Worm (Caenorhabditis elegans) whole organism, L4 larva: Measurements from ENCODE around the gene C06H2.2.

Experiments used
- D1046.2 ChIP-seq: fragments of 200-800 bp; sonication (Bioruptor generic); IDR thresholded peaks from 2 replicates; pipeline ENCODE4 v1.3.6; 2022; ENCODE audit warnings: missing genetic modification characterization, missing compliant biosample characterization
- F26F4.8 ChIP-seq: fragments of 200-800 bp; sonication (Bioruptor generic); conservative IDR thresholded peaks from 2 replicates; pipeline ENCODE4 v1.3.6; 2022; ENCODE audit warnings: missing genetic modification characterization, missing compliant biosample characterization
- F44E2.7 ChIP-seq: fragments of 200-800 bp; sonication (Bioruptor generic); IDR thresholded peaks from 2 replicates; pipeline ENCODE4 v2.1.2; 2022; ENCODE audit warnings: missing genetic modification characterization, missing compliant biosample characterization
- R02D3.7 ChIP-seq: fragments of 150-350 bp; sonication (generic microtip); optimal IDR thresholded peaks from 3 replicates; lab custom pipeline; 2014; ENCODE audit warnings: missing biosample characterization, missing genetic modification characterization
- T26A8.4 ChIP-seq: fragments of 200-800 bp; sonication (Bioruptor generic); IDR thresholded peaks from 2 replicates; pipeline ENCODE4 v1.3.6; 2022; ENCODE audit warnings: missing genetic modification characterization, missing compliant biosample characterization
- Y48G9A.11 ChIP-seq: fragments of 200-800 bp; sonication (Bioruptor generic); IDR thresholded peaks from 2 replicates; pipeline ENCODE4 v1.3.6; 2022; ENCODE audit warnings: missing genetic modification reagents, missing genetic modification characterization, missing compliant biosample characterization
- Y5F2A.4 ChIP-seq: fragments of 200-800 bp; sonication (Bioruptor generic); optimal IDR thresholded peaks from 2 replicates; lab custom pipeline; 2018; ENCODE audit warnings: mild to moderate bottlenecking, missing genetic modification characterization, missing compliant biosample characterization
- ceh-28 ChIP-seq: fragments of 150-350 bp; optimal IDR thresholded peaks from 2 replicates; lab custom pipeline; 2014; ENCODE audit warnings: missing biosample characterization, missing genetic modification reagents, missing genetic modification characterization
- ceh-32 ChIP-seq: sonication (generic microtip); optimal IDR thresholded peaks from 2 replicates; lab custom pipeline; 2016; ENCODE audit warnings: mild to moderate bottlenecking, missing genetic modification characterization, missing compliant biosample characterization; ENCODE audit not compliant: poor library complexity
- ces-1 ChIP-seq: fragments of 150-350 bp; sonication (generic microtip); optimal IDR thresholded peaks from 4 replicates; lab custom pipeline; 2014; ENCODE audit warnings: missing biosample characterization, missing genetic modification reagents, missing genetic modification characterization
- cey-2 ChIP-seq: sonication (generic microtip); optimal IDR thresholded peaks from 3 replicates; lab custom pipeline; 2017; ENCODE audit warnings: missing genetic modification characterization, mild to moderate bottlenecking, missing compliant biosample characterization, antibody characterized with exemption, borderline replicate concordance; ENCODE audit not compliant: insufficient read depth
- ctbp-1 ChIP-seq: fragments of 200-800 bp; sonication (Bioruptor generic); IDR thresholded peaks from 2 replicates; pipeline ENCODE4 v1.3.6; 2022; ENCODE audit warnings: missing genetic modification reagents, missing genetic modification characterization, missing compliant biosample characterization
- daf-12 ChIP-seq: fragments of 150-350 bp; optimal IDR thresholded peaks from 2 replicates; lab custom pipeline; 2014; ENCODE audit warnings: missing biosample characterization, missing genetic modification reagents, missing genetic modification characterization
- daf-16 ChIP-seq, 3 experiments: sonication (generic microtip); optimal IDR thresholded peaks; 2 replicates each; lab custom pipeline; 2016 to 2017; ENCODE audit warnings: missing genetic modification characterization in 3 of 3, missing genetic modification reagents in 3 of 3, mild to moderate bottlenecking in 2 of 3, missing compliant biosample characterization in 2 of 3, missing biosample characterization in 1 of 3, moderate library complexity in 1 of 3
- dmd-8 ChIP-seq: fragments of 200-800 bp; sonication (Bioruptor generic); IDR thresholded peaks from 2 replicates; pipeline ENCODE4 v1.3.6; 2022; ENCODE audit warnings: missing genetic modification characterization, missing compliant biosample characterization
- duxl-1 ChIP-seq: sonication (generic microtip); optimal IDR thresholded peaks from 2 replicates; lab custom pipeline; 2016; ENCODE audit warnings: mild to moderate bottlenecking, missing genetic modification characterization, moderate library complexity, missing compliant biosample characterization; ENCODE audit not compliant: poor library complexity
- dve-1 ChIP-seq: sonication (generic microtip); optimal IDR thresholded peaks from 2 replicates; lab custom pipeline; 2017; ENCODE audit warnings: antibody characterized with exemption, mild to moderate bottlenecking, missing genetic modification characterization, missing compliant biosample characterization; ENCODE audit not compliant: insufficient read depth
- fkh-10 ChIP-seq: fragments of 150-350 bp; optimal IDR thresholded peaks from 2 replicates; lab custom pipeline; 2014; ENCODE audit warnings: missing biosample characterization, missing genetic modification reagents, missing genetic modification characterization
- gei-8 ChIP-seq: fragments of 200-800 bp; sonication (Bioruptor generic); optimal IDR thresholded peaks from 2 replicates; lab custom pipeline; 2018; ENCODE audit warnings: mild to moderate bottlenecking, missing genetic modification characterization, missing compliant biosample characterization
- hif-1 ChIP-seq, 2 experiments: sonication (generic microtip); optimal IDR thresholded peaks; 2 replicates each; lab custom pipeline; 2016 to 2017; ENCODE audit warnings: missing compliant biosample characterization in 2 of 2, missing genetic modification characterization in 2 of 2, missing genetic modification reagents in 2 of 2, missing genotype in 2 of 2, mild to moderate bottlenecking in 1 of 2
- hlh-30 ChIP-seq: sonication (generic microtip); optimal IDR thresholded peaks from 2 replicates; lab custom pipeline; 2017; ENCODE audit warnings: antibody characterized with exemption, mild to moderate bottlenecking, missing genetic modification characterization, missing compliant biosample characterization; ENCODE audit not compliant: insufficient read depth
- lin-1 ChIP-seq: fragments of 200-800 bp; sonication (Bioruptor generic); IDR thresholded peaks from 2 replicates; pipeline ENCODE4 v1.3.6; 2022; ENCODE audit warnings: missing genetic modification reagents, missing genetic modification characterization, missing compliant biosample characterization
- lin-15B ChIP-seq: fragments of 150-350 bp; sonication (generic microtip); optimal IDR thresholded peaks from 3 replicates; lab custom pipeline; 2014; ENCODE audit warnings: missing biosample characterization, missing genetic modification characterization
- madf-5 ChIP-seq, 2 experiments: fragments of 200-800 bp; sonication (Bioruptor generic); IDR thresholded peaks; 2 replicates each; pipeline ENCODE4 v1.3.6; 2022; ENCODE audit warnings: missing compliant biosample characterization in 2 of 2, missing genetic modification characterization in 2 of 2
- mdt-29 ChIP-seq: fragments of 200-800 bp; sonication (Bioruptor generic); IDR thresholded peaks from 2 replicates; pipeline ENCODE4 v1.3.6; 2022; ENCODE audit warnings: missing genetic modification reagents, missing genetic modification characterization, missing compliant biosample characterization
- mxl-3 ChIP-seq: fragments of 200-800 bp; sonication (Bioruptor generic); optimal IDR thresholded peaks from 2 replicates; lab custom pipeline; 2018; ENCODE audit warnings: mild to moderate bottlenecking, missing genetic modification characterization, missing compliant biosample characterization
- nhr-111 ChIP-seq: fragments of 200-800 bp; sonication (Bioruptor generic); optimal IDR thresholded peaks from 2 replicates; lab custom pipeline; 2018; ENCODE audit warnings: mild to moderate bottlenecking, missing genetic modification characterization, missing compliant biosample characterization
- nhr-25 ChIP-seq: sonication (generic microtip); optimal IDR thresholded peaks from 2 replicates; lab custom pipeline; 2017; ENCODE audit warnings: missing genetic modification characterization, mild to moderate bottlenecking, missing compliant biosample characterization, antibody characterized with exemption, moderate library complexity, borderline replicate concordance; ENCODE audit not compliant: insufficient read depth
- nhr-41 ChIP-seq: fragments of 200-800 bp; sonication (Bioruptor generic); IDR thresholded peaks from 2 replicates; pipeline ENCODE4 v1.3.6; 2022; ENCODE audit warnings: missing genetic modification reagents, missing genetic modification characterization, missing compliant biosample characterization
- nhr-42 ChIP-seq: fragments of 200-800 bp; sonication (Bioruptor generic); IDR thresholded peaks from 2 replicates; pipeline ENCODE4 v1.3.6; 2022; ENCODE audit warnings: missing genetic modification characterization, missing compliant biosample characterization
- nhr-6 ChIP-seq: fragments of 150-350 bp; optimal IDR thresholded peaks from 2 replicates; lab custom pipeline; 2014; ENCODE audit warnings: missing biosample characterization, missing genetic modification characterization
- pha-4 ChIP-seq, 2 experiments: fragments of 150-350 bp in 1 of 2; fragments of 200-800 bp in 1 of 2; sonication (Bioruptor generic) in 1 of 2; IDR thresholded peaks in 1 of 2; optimal IDR thresholded peaks in 1 of 2; 2 replicates each; pipeline versions ENCODE4 v1.3.6 to Lab custom; 2014 to 2022; ENCODE audit warnings: missing genetic modification characterization in 2 of 2, missing genetic modification reagents in 2 of 2, missing biosample characterization in 1 of 2, missing compliant biosample characterization in 1 of 2
- rbr-2 ChIP-seq: sonication (generic microtip); optimal IDR thresholded peaks from 2 replicates; lab custom pipeline; 2016; ENCODE audit warnings: missing genotype, missing genetic modification characterization, missing compliant biosample characterization
- saeg-2 ChIP-seq: fragments of 200-800 bp; sonication (Bioruptor generic); IDR thresholded peaks from 2 replicates; pipeline ENCODE4 v1.3.6; 2022; ENCODE audit warnings: missing genetic modification reagents, missing genetic modification characterization, missing compliant biosample characterization
- skn-1 ChIP-seq: fragments of 150-350 bp; optimal IDR thresholded peaks from 2 replicates; lab custom pipeline; 2014; ENCODE audit warnings: missing biosample characterization, missing genetic modification characterization
- unc-130 ChIP-seq: sonication (generic microtip); optimal IDR thresholded peaks from 2 replicates; lab custom pipeline; 2016; ENCODE audit warnings: missing genetic modification reagents, missing genetic modification characterization, missing compliant biosample characterization
- unc-39 ChIP-seq: sonication (generic microtip); optimal IDR thresholded peaks from 2 replicates; lab custom pipeline; 2017; ENCODE audit warnings: missing biosample characterization, missing genetic modification characterization
- unc-62 ChIP-seq, 3 experiments: fragments of 150-350 bp in 1 of 3; sonication (generic microtip); optimal IDR thresholded peaks in 2 of 3; peaks in 1 of 3; 1 replicate in 1 of 3; 2 replicates in 2 of 3; lab custom pipeline; 2014 to 2017; ENCODE audit warnings: missing biosample characterization in 3 of 3, missing genetic modification characterization in 3 of 3, missing genetic modification reagents in 3 of 3, missing genotype in 1 of 3
- zfp-2 ChIP-seq: sonication (generic microtip); optimal IDR thresholded peaks from 2 replicates; lab custom pipeline; 2016; ENCODE audit warnings: mild to moderate bottlenecking, missing genetic modification characterization, missing compliant biosample characterization

The C06H2.2 gene

ce11 chrV:11094698-11095097, 30.3 kb upstream of the C06H2.2 start (continued):
- TF ChIP-seq hlh-30 (tag; lab: Kevin White, UChicago) (peak; percentile 77), lin-15B (tag; lab: Kevin White, UChicago) (no peak), Y48G9A.11 (GFP tag; lab: Robert Waterston, UW) (no peak), skn-1 (tag; lab: Kevin White, UChicago) (no peak), lin-1 (GFP tag; lab: Robert Waterston, UW) (no peak), ces-1 (no peak), D1046.2 (GFP tag; lab: Robert Waterston, UW) (no peak), mdt-29 (GFP tag; lab: Robert Waterston, UW) (no peak), hif-1 (tag; optimal IDR thresholded peaks at IDR 0.05; lab: Kevin White, UChicago) (no peak), dmd-8 (GFP tag; lab: Robert Waterston, UW) (no peak), ceh-32 (tag; lab: Kevin White, UChicago) (no peak), daf-16 (GFP tag; optimal IDR thresholded peaks at IDR 0.05; lab: Kevin White, UChicago) (no peak), daf-16 (tag; optimal IDR thresholded peaks at IDR 0.05; lab: Kevin White, UChicago) (no peak), ceh-28 (no peak), dve-1 (tag; lab: Kevin White, UChicago) (peak; percentile 18), mxl-3 (GFP tag; lab: Kevin White, UChicago) (peak; percentile 73), Y5F2A.4 (no peak), F26F4.8 (GFP tag; lab: Robert Waterston, UW) (no peak), fkh-10 (GFP tag; lab: Kevin White, UChicago) (no peak), unc-130 (GFP tag; lab: Kevin White, UChicago) (no peak), zfp-2 (tag; lab: Kevin White, UChicago) (no peak), T26A8.4 (GFP tag; lab: Robert Waterston, UW) (0 out of 2 replicates have a peak, but pooled peaks have one; percentile 26), ctbp-1 (no peak), nhr-6 (tag; lab: Kevin White, UChicago) (peak; percentile 26), nhr-25 (tag; lab: Kevin White, UChicago) (no peak)

- TF ChIP-seq rbr-2 (tag; lab: Kevin White, UChicago) = no peak
- no peak for TF ChIP-seq F26F4.8 (GFP tag; lab: Robert Waterston, UW)
- TF ChIP-seq R02D3.7 (tag; lab: Kevin White, UChicago) = no peak
- TF ChIP-seq unc-39 (tag; lab: Kevin White, UChicago) = no peak
- TF ChIP-seq gei-8 (GFP tag; lab: Kevin White, UChicago) = no peak
- TF ChIP-seq duxl-1 (tag; lab: Kevin White, UChicago) = no peak
- TF ChIP-seq daf-12 (tag; lab: Kevin White, UChicago) = no peak
- TF ChIP-seq nhr-42 (GFP tag; lab: Robert Waterston, UW) = no peak
- no peak for TF ChIP-seq zfp-2 (tag; lab: Kevin White, UChicago)
- TF ChIP-seq F44E2.7 (GFP tag; lab: Robert Waterston, UW) = no peak
- no peak for TF ChIP-seq T26A8.4 (GFP tag; lab: Robert Waterston, UW)
- no peak for TF ChIP-seq cey-2 (tag; lab: Kevin White, UChicago)
- TF ChIP-seq nhr-111 (GFP tag; lab: Kevin White, UChicago) = no peak
- TF ChIP-seq unc-62 (GFP tag; optimal IDR thresholded peaks at IDR 0.05 in 1 of 2; lab: Kevin White, UChicago) = no peak
- TF ChIP-seq unc-62 (tag; optimal IDR thresholded peaks at IDR 0.05; lab: Kevin White, UChicago) = no peak
- TF ChIP-seq nhr-41 (GFP tag; lab: Robert Waterston, UW) = no peak
- no peak for TF ChIP-seq pha-4 (GFP tag; IDR thresholded peaks at IDR 0.05; lab: Robert Waterston, UW)
- no peak for TF ChIP-seq pha-4 (tag; optimal IDR thresholded peaks at IDR 0.05; lab: Kevin White, UChicago)
- TF ChIP-seq madf-5 (GFP tag; IDR thresholded peaks at IDR 0.05; lab: Robert Waterston, UW) = no peak
- TF ChIP-seq saeg-2 (GFP tag; lab: Robert Waterston, UW) = no peak
- TF ChIP-seq mxl-3 (GFP tag; lab: Kevin White, UChicago) = no peak
Observed at ce11 chrV:11095873-11096272, 29.1 kb upstream of the C06H2.2 start, which contains the start of gene Y42A5A.3. Gene Y42A5A.3 (minus strand): TSS chrV:11095973.
